Worm (Caenorhabditis elegans): ENCODE results near the gene F41H10.2.
A peak's percentile ranks its signal among the peaks of the same experiment; 100 is the strongest.

The F41H10.2 gene

DNA sequence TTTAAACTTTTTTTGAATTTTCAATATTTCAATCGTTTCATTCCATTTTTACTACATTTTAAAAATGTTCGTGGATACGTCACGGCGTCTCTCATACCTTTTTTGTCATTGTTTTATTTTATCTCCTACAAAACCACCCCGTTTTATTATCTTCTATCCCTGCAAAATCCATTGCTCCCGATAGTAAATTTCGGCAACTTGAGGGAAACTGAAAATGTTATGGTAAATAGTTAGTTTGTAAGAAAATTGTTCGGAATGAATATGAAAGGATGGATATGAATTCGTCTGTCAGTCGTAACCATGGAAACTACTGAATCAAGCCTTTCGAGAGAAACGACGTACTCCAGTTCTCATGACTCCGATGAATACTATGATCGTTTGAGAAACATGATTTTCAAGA, at the start of gene F41H10.2:
Gene F41H10.2, plus strand, starts transcription at position 301 of the 400 bp plus-strand sequence.
- no peak for TF ChIP-seq pes-1 (GFP tag; IDR thresholded peaks at IDR 0.05)

- TF ChIP-seq tbx-37 (GFP tag; conservative IDR thresholded peaks at IDR 0.05) (no peak), hmbx-1 (tag; optimal IDR thresholded peaks at IDR 0.05) (no peak), aly-1 (tag; optimal IDR thresholded peaks at IDR 0.05) (no peak), ceh-36 (tag; optimal IDR thresholded peaks at IDR 0.05) (no peak), hmg-4 (GFP tag; optimal IDR thresholded peaks at IDR 0.05) (no peak), tbx-11 (GFP tag; IDR thresholded peaks at IDR 0.05) (no peak), hnd-1 (tag; optimal IDR thresholded peaks at IDR 0.05) (no peak), scrt-1 (GFP tag; IDR thresholded peaks at IDR 0.05) (no peak), flt-1 (GFP tag; IDR thresholded peaks at IDR 0.05) (no peak), B0310.2 (tag; optimal IDR thresholded peaks at IDR 0.05) (no peak)
These were observed 49.3 kb upstream of the F41H10.2 start, which contains the start of gene Y4C6B.3 for ce11 chrIV:5332178-5332577. Gene Y4C6B.3 (plus strand): TSS chrIV:5332478.

- no peak for TF ChIP-seq sea-1 (GFP tag; conservative IDR thresholded peaks at IDR 0.05)
- TF ChIP-seq B0310.2 (tag; optimal IDR thresholded peaks at IDR 0.05), result no peak
- TF ChIP-seq aly-1 (tag; optimal IDR thresholded peaks at IDR 0.05), result no peak
- TF ChIP-seq hnd-1 (tag; optimal IDR thresholded peaks at IDR 0.05), result no peak
- TF ChIP-seq ama-1 (optimal IDR thresholded peaks at IDR 0.05), result no peak
- TF ChIP-seq tbx-37 (GFP tag; conservative IDR thresholded peaks at IDR 0.05), result no peak
These were observed 48.0 kb upstream of the F41H10.2 start for ce11 chrIV:5333484-5333883.

ce11 chrIV:5334518-5334917, 46.9 kb upstream of the F41H10.2 start:
- TF ChIP-seq tra-4 (tag; optimal IDR thresholded peaks at IDR 0.05), result no peak
- peak; percentile 72 for TF ChIP-seq tbx-11 (GFP tag; IDR thresholded peaks at IDR 0.05)
- TF ChIP-seq flt-1 (GFP tag; IDR thresholded peaks at IDR 0.05), result 0 out of 2 replicates have a peak, but pooled peaks have one; percentile 66
- no peak for TF ChIP-seq hmg-4 (GFP tag; optimal IDR thresholded peaks at IDR 0.05)
- TF ChIP-seq ets-7 (tag; optimal IDR thresholded peaks at IDR 0.05), result peak; percentile 19
- no peak for TF ChIP-seq aly-1 (tag; optimal IDR thresholded peaks at IDR 0.05)
- TF ChIP-seq ceh-36 (tag; optimal IDR thresholded peaks at IDR 0.05), result no peak
- TF ChIP-seq pes-1 (GFP tag; IDR thresholded peaks at IDR 0.05), result peak; percentile 85; the same call in 1 of the 2 replicates
- TF ChIP-seq F13C5.2 (tag; optimal IDR thresholded peaks at IDR 0.05), result peak; percentile 65
- no peak for TF ChIP-seq ceh-13 (GFP tag; optimal IDR thresholded peaks at IDR 0.05)
- no peak; the same call in none of the 2 replicates for TF ChIP-seq scrt-1 (GFP tag; IDR thresholded peaks at IDR 0.05)
- TF ChIP-seq tbx-37 (GFP tag; conservative IDR thresholded peaks at IDR 0.05), result peak; percentile 57; the same call in 1 of the 2 replicates
- peak; percentile 57 for TF ChIP-seq hnd-1 (tag; optimal IDR thresholded peaks at IDR 0.05)
- no peak for TF ChIP-seq sea-1 (GFP tag; conservative IDR thresholded peaks at IDR 0.05)
- TF ChIP-seq B0310.2 (tag; optimal IDR thresholded peaks at IDR 0.05), result peak; percentile 6
- TF ChIP-seq hmbx-1 (tag; optimal IDR thresholded peaks at IDR 0.05), result no peak
- no peak for TF ChIP-seq ama-1 (optimal IDR thresholded peaks at IDR 0.05)

DNA sequence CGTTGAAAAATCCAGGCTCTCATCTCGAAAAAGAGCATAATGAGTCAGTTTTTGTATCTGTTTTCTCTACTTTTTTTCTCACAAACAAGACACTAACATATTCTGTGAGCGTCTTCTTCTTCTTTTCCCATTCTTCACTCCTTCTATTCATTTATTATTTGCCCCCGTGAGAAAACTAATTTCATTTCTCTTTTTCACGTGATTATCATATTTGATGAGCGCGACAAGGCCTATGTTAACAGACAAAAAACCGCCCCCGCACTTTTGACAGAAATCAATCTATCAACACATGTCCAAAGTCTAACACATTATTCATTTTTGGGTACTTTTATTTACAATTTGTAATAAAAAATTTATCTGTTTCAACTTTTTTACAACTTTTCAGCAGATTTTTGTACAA, 43.8 kb upstream of the F41H10.2 start:
- TF ChIP-seq tbx-37 (GFP tag; conservative IDR thresholded peaks at IDR 0.05) (no peak), F13C5.2 (tag; optimal IDR thresholded peaks at IDR 0.05) (no peak), tbx-11 (GFP tag; IDR thresholded peaks at IDR 0.05) (no peak), ets-7 (tag; optimal IDR thresholded peaks at IDR 0.05) (no peak), flt-1 (GFP tag; IDR thresholded peaks at IDR 0.05) (no peak), pes-1 (GFP tag; IDR thresholded peaks at IDR 0.05) (no peak), hmg-4 (GFP tag; optimal IDR thresholded peaks at IDR 0.05) (no peak), ceh-36 (tag; optimal IDR thresholded peaks at IDR 0.05) (no peak), aly-1 (tag; optimal IDR thresholded peaks at IDR 0.05) (no peak)

- TF ChIP-seq tbx-11 (GFP tag; IDR thresholded peaks at IDR 0.05), result no peak
- no peak for TF ChIP-seq aly-1 (tag; optimal IDR thresholded peaks at IDR 0.05)
- TF ChIP-seq ceh-36 (tag; optimal IDR thresholded peaks at IDR 0.05), result no peak
- no peak for TF ChIP-seq B0310.2 (tag; optimal IDR thresholded peaks at IDR 0.05)
- no peak for TF ChIP-seq hmg-4 (GFP tag; optimal IDR thresholded peaks at IDR 0.05)
- no peak for TF ChIP-seq flt-1 (GFP tag; IDR thresholded peaks at IDR 0.05)
- TF ChIP-seq pes-1 (GFP tag; IDR thresholded peaks at IDR 0.05), result no peak
- TF ChIP-seq ceh-13 (GFP tag; optimal IDR thresholded peaks at IDR 0.05), result no peak
- no peak for TF ChIP-seq tbx-37 (GFP tag; conservative IDR thresholded peaks at IDR 0.05)
- no peak for TF ChIP-seq F13C5.2 (tag; optimal IDR thresholded peaks at IDR 0.05)
These were observed 42.2 kb upstream of the F41H10.2 start, which contains the start of gene Y4C6B.2 for ce11 chrIV:5339255-5339654. Gene Y4C6B.2 (plus strand): TSS chrIV:5339574.

DNA sequence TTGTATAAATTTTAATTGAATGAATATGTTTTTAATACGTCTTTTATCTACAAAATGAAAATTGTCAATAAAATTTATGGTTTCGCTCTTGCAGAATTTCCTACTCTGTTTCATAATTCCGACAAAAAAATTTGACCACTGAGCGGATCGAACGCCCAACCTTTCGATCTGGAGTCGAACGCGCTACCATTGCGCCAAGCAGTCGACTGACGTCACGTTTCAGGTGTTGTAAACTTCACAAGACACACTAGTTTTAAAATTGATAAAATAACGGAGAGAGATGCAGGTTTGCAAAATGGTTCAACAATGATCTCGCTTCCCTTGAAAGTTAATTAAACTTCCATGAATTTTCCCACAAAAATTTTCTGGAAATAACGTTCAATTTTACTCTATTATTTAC, 37.3 kb upstream of the F41H10.2 start:
- TF ChIP-seq hmbx-1 (tag; optimal IDR thresholded peaks at IDR 0.05) (no peak), tbx-37 (GFP tag; conservative IDR thresholded peaks at IDR 0.05) (no peak), F13C5.2 (tag; optimal IDR thresholded peaks at IDR 0.05) (no peak), hnd-1 (tag; optimal IDR thresholded peaks at IDR 0.05) (no peak), ceh-13 (GFP tag; optimal IDR thresholded peaks at IDR 0.05) (no peak), scrt-1 (GFP tag; IDR thresholded peaks at IDR 0.05) (no peak), pes-1 (GFP tag; IDR thresholded peaks at IDR 0.05) (no peak), flt-1 (GFP tag; IDR thresholded peaks at IDR 0.05) (no peak), ceh-36 (tag; optimal IDR thresholded peaks at IDR 0.05) (no peak), tra-4 (tag; optimal IDR thresholded peaks at IDR 0.05) (no peak), tbx-11 (GFP tag; IDR thresholded peaks at IDR 0.05) (no peak), ama-1 (optimal IDR thresholded peaks at IDR 0.05) (no peak), sea-1 (GFP tag; conservative IDR thresholded peaks at IDR 0.05) (no peak), hmg-4 (GFP tag; optimal IDR thresholded peaks at IDR 0.05) (no peak), aly-1 (tag; optimal IDR thresholded peaks at IDR 0.05) (no peak), ets-7 (tag; optimal IDR thresholded peaks at IDR 0.05) (no peak), B0310.2 (tag; optimal IDR thresholded peaks at IDR 0.05) (no peak)
